Fruit fly (Drosophila melanogaster): Measurements from ENCODE around the gene Trf2.
A peak's percentile ranks its signal among the peaks of the same experiment; 100 is the strongest.

Trf2 gene

DNA sequence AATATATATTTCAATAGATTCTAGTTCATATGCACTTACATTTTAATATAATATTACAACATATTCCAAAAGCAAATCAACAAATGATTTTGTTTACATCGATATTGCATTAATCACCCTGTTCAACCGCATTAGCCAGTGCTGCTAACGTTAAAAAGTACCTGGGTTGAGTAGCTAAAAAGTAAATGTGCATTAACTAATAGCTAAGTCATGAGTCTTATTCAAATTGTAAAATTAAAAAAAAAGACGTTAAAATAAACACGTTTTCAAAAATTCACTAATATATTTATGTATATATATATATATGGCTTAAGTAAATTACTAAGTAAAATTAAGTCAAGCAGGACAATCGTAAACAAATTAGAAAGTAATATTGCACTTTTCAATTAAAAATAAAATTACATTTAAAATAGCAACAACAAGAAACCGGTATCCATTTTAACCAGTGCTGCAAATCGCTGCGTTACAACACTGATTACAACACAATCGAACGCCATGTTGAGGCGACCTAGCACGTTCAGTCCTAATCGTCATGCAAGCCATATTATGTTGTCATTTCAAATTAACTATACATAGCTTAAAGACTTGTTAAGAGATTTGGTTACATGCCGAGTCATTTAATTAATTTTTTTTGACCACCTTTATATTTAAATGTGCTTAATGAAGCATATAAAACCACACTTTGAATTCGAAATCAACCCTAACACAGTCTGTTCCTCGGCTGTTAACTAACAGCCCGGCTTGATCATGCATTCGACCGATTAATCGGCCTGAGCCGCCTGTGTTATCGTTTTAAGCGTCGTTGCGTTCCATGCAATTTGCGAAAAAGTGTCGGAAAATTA is 10.7 kb upstream of the Trf2 start, which contains the start of gene CG10555 (continued):
- TF ChIP-seq dmrt93B (GFP tag; optimal IDR thresholded peaks at IDR 0.05) (peak; percentile 82), tai (GFP tag; optimal IDR thresholded peaks at IDR 0.05) (no peak), sv (GFP tag; optimal IDR thresholded peaks at IDR 0.05) (peak; percentile 95), dl (GFP tag; optimal IDR thresholded peaks at IDR 0.05; ENCODE audit: insufficient read depth in 1 of 2, partially characterized antibody in 2 of 2) (peak; percentile 83 to 94), Rel (GFP tag; optimal IDR thresholded peaks at IDR 0.05) (no peak), Rel (tag; optimal IDR thresholded peaks at IDR 0.05) (peak; percentile 25), woc (GFP tag; optimal IDR thresholded peaks at IDR 0.05) (peak; percentile 72), h (GFP tag; optimal IDR thresholded peaks at IDR 0.05) (peak; percentile 84)

DNA sequence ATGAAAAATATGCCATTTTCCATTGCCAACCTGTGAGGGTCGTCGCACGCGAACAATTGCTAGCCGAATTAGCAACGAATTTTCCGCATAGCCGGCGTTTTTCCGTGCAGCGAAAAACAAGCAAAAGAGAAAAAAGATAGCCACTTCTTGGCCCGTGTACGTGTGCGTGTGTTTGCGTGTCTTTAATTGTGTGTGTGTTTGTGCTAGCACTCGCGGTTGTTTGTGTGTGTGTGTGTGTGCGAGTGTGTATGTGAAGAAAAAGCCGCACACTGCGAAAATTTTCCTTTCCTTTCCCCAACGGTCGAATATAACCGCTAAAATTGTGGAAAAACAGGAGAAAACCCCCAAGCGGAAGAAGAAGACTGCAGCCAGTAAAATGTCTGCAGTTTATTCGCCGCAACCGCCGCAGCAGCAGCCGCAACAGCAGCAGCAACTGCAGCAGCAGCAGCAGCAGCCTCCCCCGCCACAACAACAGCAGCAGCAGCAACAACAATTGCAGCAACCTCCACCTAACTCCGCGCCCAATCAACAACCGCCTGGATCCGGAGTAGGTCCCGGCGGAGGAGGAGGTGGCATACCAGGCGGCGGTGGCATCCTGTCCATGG is 10.0 kb upstream of the Trf2 start:
- TF ChIP-seq fru (GFP tag; optimal IDR thresholded peaks at IDR 0.05), result no peak
- TF ChIP-seq rgr (GFP tag; optimal IDR thresholded peaks at IDR 0.05), result no peak
- no peak for TF ChIP-seq dl (GFP tag; optimal IDR thresholded peaks at IDR 0.05; ENCODE audit: insufficient read depth in 1 of 2, partially characterized antibody in 2 of 2)
- TF ChIP-seq foxo (GFP tag; optimal IDR thresholded peaks at IDR 0.05), result no peak
- peak; percentile 5 for TF ChIP-seq Dfd (GFP tag; optimal IDR thresholded peaks at IDR 0.05)
- TF ChIP-seq Mio (GFP tag; optimal IDR thresholded peaks at IDR 0.05), result no peak
- TF ChIP-seq ey (GFP tag; optimal IDR thresholded peaks at IDR 0.05), result no peak
- no peak for TF ChIP-seq Abd-B (GFP tag; optimal IDR thresholded peaks at IDR 0.05)
- peak; percentile 40 for TF ChIP-seq N (GFP tag; optimal IDR thresholded peaks at IDR 0.05)
- no peak for TF ChIP-seq usp (GFP tag; optimal IDR thresholded peaks at IDR 0.05)

DNA sequence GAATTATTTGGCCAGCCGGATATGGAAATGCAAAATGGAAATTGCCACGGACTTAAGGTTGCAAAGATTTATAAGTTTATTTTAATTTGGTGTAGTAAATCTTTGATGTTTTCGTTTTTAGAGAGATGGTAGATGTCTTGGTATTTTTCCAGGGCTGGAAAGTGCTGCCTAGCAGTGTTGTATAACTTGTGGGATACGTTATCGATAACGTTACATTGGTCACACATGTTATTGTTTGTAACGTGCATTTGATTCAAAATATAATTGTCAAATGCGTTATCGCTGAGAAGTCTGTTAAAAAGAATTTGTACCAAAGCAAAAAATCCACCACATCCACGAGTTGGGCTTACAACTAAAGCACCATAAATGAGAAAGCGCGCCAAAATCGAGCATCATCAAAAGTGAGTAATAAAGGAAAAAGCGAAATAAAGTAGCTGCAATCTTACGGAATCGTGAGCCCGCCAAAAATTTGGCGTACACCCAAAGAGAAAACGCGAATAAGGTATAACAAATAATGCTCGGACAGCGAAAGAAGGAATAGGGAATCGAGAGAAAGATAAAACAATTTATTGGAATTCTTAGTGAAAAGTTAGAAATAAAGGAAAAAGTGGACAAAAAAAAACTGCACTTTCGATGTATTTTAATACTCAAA is 1.8 kb upstream of the Trf2 start, which contains the start of gene PIG-T:
PIG-T (minus strand) TSS at position 140 of the 652 bp plus-strand sequence.
- TF ChIP-seq Sp1 (GFP tag; optimal IDR thresholded peaks at IDR 0.05), result no peak
- TF ChIP-seq dmrt93B (GFP tag; optimal IDR thresholded peaks at IDR 0.05), result no peak
- no peak for TF ChIP-seq br (GFP tag; optimal IDR thresholded peaks at IDR 0.05)
- TF ChIP-seq sv (GFP tag; optimal IDR thresholded peaks at IDR 0.05), result no peak
- TF ChIP-seq rgr (GFP tag; optimal IDR thresholded peaks at IDR 0.05), result peak; percentile 20
- no peak for TF ChIP-seq lola (GFP tag; optimal IDR thresholded peaks at IDR 0.05)
- no peak for TF ChIP-seq Myc (optimal IDR thresholded peaks at IDR 0.05)

DNA sequence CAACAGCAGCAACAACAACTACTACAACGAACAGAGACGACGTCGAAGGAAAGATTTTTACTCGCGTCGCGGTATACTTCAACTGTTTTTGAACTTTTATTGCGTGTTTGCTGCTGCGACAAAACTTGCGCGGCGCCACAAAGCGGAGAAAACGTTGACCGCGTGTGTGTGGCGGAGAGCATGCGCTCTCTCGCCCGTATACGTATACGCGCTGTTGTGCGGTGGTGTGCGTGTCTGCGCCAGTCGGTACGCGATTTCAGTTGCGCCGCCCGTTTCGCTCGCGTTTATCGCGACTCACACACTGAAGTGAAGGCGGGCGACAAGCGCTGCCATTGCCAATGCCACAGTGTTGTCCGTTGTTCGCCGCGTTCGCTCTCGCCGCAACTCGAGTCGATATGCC is 721 bp downstream of the Trf2 start:
- TF ChIP-seq ey (GFP tag; optimal IDR thresholded peaks at IDR 0.05) (no peak), Dif (GFP tag; optimal IDR thresholded peaks at IDR 0.05; ENCODE audit: partially characterized antibody) (peak; percentile 23), Hnf4 (GFP tag; optimal IDR thresholded peaks at IDR 0.05) (peak; percentile 13), Hr83 (GFP tag; optimal IDR thresholded peaks at IDR 0.05; ENCODE audit: poor library complexity, severe bottlenecking) (peak; percentile 90), brk (GFP tag; optimal IDR thresholded peaks at IDR 0.05) (peak; percentile 85), Myc (optimal IDR thresholded peaks at IDR 0.05) (no peak), HLH106 (tag; optimal IDR thresholded peaks at IDR 0.05) (peak; percentile 21), GATAd (GFP tag; optimal IDR thresholded peaks at IDR 0.05) (no peak), CG9705 (GFP tag; optimal IDR thresholded peaks at IDR 0.05) (peak; percentile 24), N (GFP tag; optimal IDR thresholded peaks at IDR 0.05) (peak; percentile 7), Mio (GFP tag; optimal IDR thresholded peaks at IDR 0.05) (no peak), fru (GFP tag; optimal IDR thresholded peaks at IDR 0.05) (peak; percentile 21), CG32264 (GFP tag; optimal IDR thresholded peaks at IDR 0.05) (peak; percentile 76), OdsH (GFP tag; optimal IDR thresholded peaks at IDR 0.05) (no peak), pan (optimal IDR thresholded peaks at IDR 0.05) (no peak), Rel (GFP tag; optimal IDR thresholded peaks at IDR 0.05) (peak; percentile 85), Rel (tag; optimal IDR thresholded peaks at IDR 0.05) (peak; percentile 81), dl (GFP tag; optimal IDR thresholded peaks at IDR 0.05; ENCODE audit: insufficient read depth in 1 of 2, partially characterized antibody in 2 of 2) (peak; percentile 69 to 75), woc (GFP tag; optimal IDR thresholded peaks at IDR 0.05) (peak; percentile 50), dmrt93B (GFP tag; optimal IDR thresholded peaks at IDR 0.05) (no peak), h (GFP tag; optimal IDR thresholded peaks at IDR 0.05) (peak; percentile 23), sage (GFP tag; optimal IDR thresholded peaks at IDR 0.05) (peak; percentile 85), lola (GFP tag; optimal IDR thresholded peaks at IDR 0.05) (no peak), sv (GFP tag; optimal IDR thresholded peaks at IDR 0.05) (no peak), br (GFP tag; optimal IDR thresholded peaks at IDR 0.05) (peak; percentile 23), tai (GFP tag; optimal IDR thresholded peaks at IDR 0.05) (no peak), CrebA (GFP tag; optimal IDR thresholded peaks at IDR 0.05; ENCODE audit: borderline replicate concordance) (no peak), Abd-B (GFP tag; optimal IDR thresholded peaks at IDR 0.05) (no peak), rgr (GFP tag; optimal IDR thresholded peaks at IDR 0.05) (peak; percentile 34), Sp1 (GFP tag; optimal IDR thresholded peaks at IDR 0.05) (peak; percentile 83), jim (GFP tag; optimal IDR thresholded peaks at IDR 0.05) (no peak), foxo (GFP tag; optimal IDR thresholded peaks at IDR 0.05) (peak in 1 of 2 experiments; percentile 75)

Measured in whole organism, wandering third instar larva.